Fruit fly (Drosophila melanogaster) whole organism, embryonic: Measurements from ENCODE around the gene CG34256.
A peak's percentile ranks its signal among the peaks of the same experiment; 100 is the strongest.

Experiments
- CG10321 ChIP-seq: fragments of 200-800 bp; sonication (Bioruptor generic); IDR thresholded peaks from 2 replicates; pipeline ENCODE4 v1.3.6; 2022; ENCODE audit warnings: missing biosample characterization, missing genetic modification characterization
- CG10431 ChIP-seq: fragments of 200-800 bp; sonication (Bioruptor generic); optimal IDR thresholded peaks from 3 replicates; lab custom pipeline; 2018; ENCODE audit warnings: missing biosample characterization, mild to moderate bottlenecking, missing genetic modification characterization
- CG10654 ChIP-seq: fragments of 200-800 bp; sonication (Bioruptor generic); optimal IDR thresholded peaks from 2 replicates; lab custom pipeline; 2016; ENCODE audit warnings: missing biosample characterization, missing genetic modification characterization
- CG11093 ChIP-seq: fragments of 200-800 bp; sonication (Bioruptor generic); IDR thresholded peaks from 3 replicates; pipeline ENCODE4 v1.3.6; 2022; ENCODE audit warnings: missing biosample characterization, missing genetic modification characterization
- CG11456 ChIP-seq: fragments of 200-800 bp; sonication (Bioruptor generic); IDR thresholded peaks from 3 replicates; pipeline ENCODE4 v1.3.6; 2022; ENCODE audit warnings: missing biosample characterization, missing genetic modification characterization
- CG14710 ChIP-seq: fragments of 200-800 bp; sonication (Bioruptor generic); optimal IDR thresholded peaks from 3 replicates; lab custom pipeline; 2019; ENCODE audit warnings: missing biosample characterization, mild to moderate bottlenecking, missing genetic modification characterization, moderate library complexity
- CG15011 ChIP-seq: fragments of 200-800 bp; sonication (Bioruptor generic); optimal IDR thresholded peaks from 3 replicates; lab custom pipeline; 2018; ENCODE audit warnings: missing biosample characterization, mild to moderate bottlenecking, missing genetic modification characterization
- CG1603 ChIP-seq: fragments of 200-800 bp; sonication (Bioruptor generic); optimal IDR thresholded peaks from 2 replicates; lab custom pipeline; 2019; ENCODE audit warnings: missing biosample characterization, mild to moderate bottlenecking, missing genetic modification characterization, moderate library complexity
- CG16779 ChIP-seq: fragments of 200-800 bp; sonication (Bioruptor generic); IDR thresholded peaks from 2 replicates; pipeline ENCODE4 v1.3.6; 2022; ENCODE audit warnings: missing biosample characterization, missing genetic modification characterization
- CG17612 ChIP-seq: fragments of 200-800 bp; sonication (Bioruptor generic); IDR thresholded peaks from 2 replicates; pipeline ENCODE4 v1.3.6; 2022; ENCODE audit warnings: missing biosample characterization, missing genetic modification characterization
- CG17802 ChIP-seq: fragments of 200-800 bp; sonication (Bioruptor generic); optimal IDR thresholded peaks from 2 replicates; lab custom pipeline; 2018; ENCODE audit warnings: missing biosample characterization, mild to moderate bottlenecking, missing genetic modification characterization, moderate library complexity
- CG1832 ChIP-seq: fragments of 200-800 bp; sonication (Bioruptor generic); optimal IDR thresholded peaks from 2 replicates; lab custom pipeline; 2017; ENCODE audit warnings: missing biosample characterization, mild to moderate bottlenecking, missing genetic modification characterization, inconsistent platforms
- CG31388 ChIP-seq: fragments of 200-800 bp; sonication (Bioruptor generic); optimal IDR thresholded peaks from 2 replicates; lab custom pipeline; 2016; ENCODE audit warnings: missing biosample characterization, missing genetic modification characterization
- CG32532 ChIP-seq: fragments of 200-800 bp; sonication (Bioruptor generic); IDR thresholded peaks from 2 replicates; pipeline ENCODE4 v1.3.6; 2022; ENCODE audit warnings: missing biosample characterization, missing genetic modification characterization
- CTCF ChIP-seq: fragments of 200-800 bp; sonication (Bioruptor generic); optimal IDR thresholded peaks from 2 replicates; lab custom pipeline; 2017; ENCODE audit warnings: missing biosample characterization, mild to moderate bottlenecking, missing genetic modification characterization, moderate library complexity
- Chrac-16 ChIP-seq: fragments of 200-800 bp; sonication (Bioruptor generic); optimal IDR thresholded peaks from 3 replicates; lab custom pipeline; 2016; ENCODE audit warnings: missing biosample characterization, missing genetic modification characterization
- Drgx ChIP-seq: fragments of 200-800 bp; sonication (Bioruptor generic); IDR thresholded peaks from 2 replicates; pipeline ENCODE4 v1.3.6; 2022; ENCODE audit warnings: missing biosample characterization, missing genetic modification characterization
- Ets97D ChIP-seq: fragments of 200-800 bp; sonication (Bioruptor generic); optimal IDR thresholded peaks from 3 replicates; lab custom pipeline; 2016; ENCODE audit warnings: missing biosample characterization, missing genetic modification characterization
- HLH4C ChIP-seq: fragments of 200-800 bp; sonication (Bioruptor generic); IDR thresholded peaks from 3 replicates; pipeline ENCODE4 v1.3.6; 2022; ENCODE audit warnings: missing biosample characterization, missing genetic modification characterization; ENCODE audit not compliant: partially characterized antibody
- HmgD ChIP-seq: fragments of 200-800 bp; sonication (Bioruptor generic); optimal IDR thresholded peaks from 3 replicates; lab custom pipeline; 2016; ENCODE audit warnings: missing biosample characterization, missing genetic modification characterization
- Hsf ChIP-seq: fragments of 200-800 bp; sonication (Bioruptor generic); optimal IDR thresholded peaks from 3 replicates; lab custom pipeline; 2016; ENCODE audit warnings: missing biosample characterization, missing genetic modification characterization
- Jarid2 ChIP-seq: fragments of 200-800 bp; sonication (Bioruptor generic); optimal IDR thresholded peaks from 3 replicates; lab custom pipeline; 2017; ENCODE audit warnings: mild to moderate bottlenecking, missing biosample characterization, missing genetic modification reagents, missing genetic modification characterization
- Med ChIP-seq: fragments of 200-800 bp; sonication (Bioruptor generic); peaks from one replicate; lab custom pipeline; 2016; ENCODE audit warnings: missing biosample characterization, missing genetic modification characterization, mild to moderate bottlenecking, inconsistent platforms, moderate library complexity
- NC2β ChIP-seq: fragments of 200-800 bp; sonication (Bioruptor generic); optimal IDR thresholded peaks from 2 replicates; lab custom pipeline; 2016; ENCODE audit warnings: missing biosample characterization, missing genetic modification characterization
- Nf-YA ChIP-seq: fragments of 200-800 bp; sonication (Bioruptor generic); IDR thresholded peaks from 2 replicates; pipeline ENCODE4 v1.3.6; 2022; ENCODE audit warnings: missing biosample characterization, missing genetic modification characterization
- NfI ChIP-seq: fragments of 200-800 bp; sonication (Bioruptor generic); optimal IDR thresholded peaks from 3 replicates; lab custom pipeline; 2018; ENCODE audit warnings: missing biosample characterization, mild to moderate bottlenecking, missing genetic modification characterization, moderate library complexity
- Pdp1 ChIP-seq, 2 experiments: fragments of 200-800 bp; sonication (Bioruptor generic); optimal IDR thresholded peaks; 3 replicates each; lab custom pipeline; 2016; ENCODE audit warnings: missing biosample characterization in 2 of 2, missing genetic modification characterization in 2 of 2, mild to moderate bottlenecking in 1 of 2, moderate library complexity in 1 of 2
- Side ChIP-seq: fragments of 200-800 bp; sonication (Bioruptor generic); optimal IDR thresholded peaks from 2 replicates; lab custom pipeline; 2016; ENCODE audit warnings: missing biosample characterization, missing genetic modification characterization
- Trl ChIP-seq, 3 experiments: fragments of >200 bp in 2 of 3; fragments of 200-800 bp in 1 of 3; sonication (Bioruptor generic) in 1 of 3; optimal IDR thresholded peaks; 2 replicates in 1 of 3; 3 replicates in 2 of 3; lab custom pipeline; 2016 to 2017; ENCODE audit warnings: missing biosample characterization in 1 of 3, missing genetic modification characterization in 1 of 3
- Vsx1 ChIP-seq: fragments of 200-800 bp; sonication (Bioruptor generic); optimal IDR thresholded peaks from 2 replicates; lab custom pipeline; 2017; ENCODE audit warnings: missing biosample characterization, mild to moderate bottlenecking, missing genetic modification characterization, missing genetic modification reagents
- amos ChIP-seq: fragments of 200-800 bp; sonication (Bioruptor generic); IDR thresholded peaks from 2 replicates; pipeline ENCODE4 v1.3.6; 2022; ENCODE audit warnings: missing biosample characterization, missing genetic modification characterization; ENCODE audit not compliant: partially characterized antibody
- bcd ChIP-seq: fragments of 200-800 bp; sonication (Bioruptor generic); optimal IDR thresholded peaks from 2 replicates; lab custom pipeline; 2017; ENCODE audit warnings: missing biosample characterization, mild to moderate bottlenecking, missing genetic modification characterization
- crol ChIP-seq: fragments of 200-800 bp; sonication (Bioruptor generic); IDR thresholded peaks from 2 replicates; pipeline ENCODE4 v1.3.6; 2022; ENCODE audit warnings: missing biosample characterization, missing genetic modification characterization
- disco-r ChIP-seq: fragments of 200-800 bp; sonication (Bioruptor generic); optimal IDR thresholded peaks from 2 replicates; lab custom pipeline; 2016; ENCODE audit warnings: missing biosample characterization, missing genetic modification characterization
- dysf ChIP-seq: fragments of 200-800 bp; sonication (Bioruptor generic); IDR thresholded peaks from 3 replicates; pipeline ENCODE4 v1.3.6; 2022; ENCODE audit warnings: missing biosample characterization, missing genetic modification characterization
- gt ChIP-seq: fragments of 200-800 bp; sonication (Bioruptor generic); IDR thresholded peaks from 2 replicates; pipeline ENCODE4 v1.3.6; 2022; ENCODE audit warnings: missing biosample characterization, missing genetic modification characterization
- ind ChIP-seq: fragments of 200-800 bp; sonication (Bioruptor generic); optimal IDR thresholded peaks from 3 replicates; lab custom pipeline; 2016; ENCODE audit warnings: missing biosample characterization, missing genetic modification characterization
- kah ChIP-seq: fragments of 200-800 bp; sonication (Bioruptor generic); optimal IDR thresholded peaks from 2 replicates; lab custom pipeline; 2018; ENCODE audit warnings: missing biosample characterization, mild to moderate bottlenecking, missing genetic modification characterization
- ken ChIP-seq: fragments of 200-800 bp; sonication (Bioruptor generic); IDR thresholded peaks from 3 replicates; pipeline ENCODE4 v1.3.6; 2022; ENCODE audit warnings: missing biosample characterization, missing genetic modification characterization
- lab ChIP-seq: fragments of 200-800 bp; sonication (Bioruptor generic); optimal IDR thresholded peaks from 3 replicates; lab custom pipeline; 2017; ENCODE audit warnings: missing biosample characterization, missing genetic modification characterization, mild to moderate bottlenecking, moderate library complexity, missing genetic modification reagents
- mam ChIP-seq: fragments of 200-800 bp; sonication (Bioruptor generic); optimal IDR thresholded peaks from 3 replicates; lab custom pipeline; 2016; ENCODE audit warnings: missing biosample characterization, missing genetic modification characterization
- nerfin-2 ChIP-seq: fragments of 200-800 bp; sonication (Bioruptor generic); IDR thresholded peaks from 2 replicates; pipeline ENCODE4 v1.3.6; 2022; ENCODE audit warnings: missing biosample characterization, missing genetic modification characterization; ENCODE audit not compliant: partially characterized antibody
- onecut ChIP-seq: fragments of 200-800 bp; sonication (Bioruptor generic); IDR thresholded peaks from 2 replicates; pipeline ENCODE4 v1.3.6; 2022; ENCODE audit warnings: missing biosample characterization, missing genetic modification characterization
- otp ChIP-seq: fragments of 200-800 bp; sonication (Bioruptor generic); IDR thresholded peaks from 3 replicates; pipeline ENCODE4, ENCODE4 v1.3.6; 2022; ENCODE audit warnings: missing biosample characterization, missing genetic modification characterization
- pan ChIP-seq, 4 experiments: fragments of >200 bp in 3 of 4; fragments of 200-800 bp in 1 of 4; sonication (Bioruptor generic) in 1 of 4; optimal IDR thresholded peaks in 3 of 4; IDR thresholded peaks in 1 of 4; 2 replicates each; pipeline versions ENCODE4 v1.3.6 to Lab custom; 2017 to 2022; ENCODE audit warnings: missing biosample characterization in 2 of 4, missing genetic modification characterization in 2 of 4, mixed read lengths in 1 of 4
- peb ChIP-seq: fragments of 200-800 bp; sonication (Bioruptor generic); IDR thresholded peaks from 2 replicates; pipeline ENCODE4 v1.3.6; 2022; ENCODE audit warnings: missing biosample characterization, missing genetic modification characterization
- psq ChIP-seq: fragments of 200-800 bp; sonication (Bioruptor generic); optimal IDR thresholded peaks from 2 replicates; lab custom pipeline; 2017; ENCODE audit warnings: missing biosample characterization, missing genetic modification characterization
- stc ChIP-seq: fragments of 200-800 bp; sonication (Bioruptor generic); IDR thresholded peaks from 2 replicates; pipeline ENCODE4 v1.3.6; 2022; ENCODE audit warnings: missing biosample characterization, missing genetic modification characterization
- trem ChIP-seq: fragments of 200-800 bp; optimal IDR thresholded peaks from 3 replicates; lab custom pipeline; 2019; ENCODE audit warnings: missing biosample characterization, mild to moderate bottlenecking, missing genetic modification characterization, moderate library complexity
- yki ChIP-seq: fragments of >200 bp; optimal IDR thresholded peaks from 3 replicates; lab custom pipeline; 2018
- z ChIP-seq: fragments of 200-800 bp; sonication (Bioruptor generic); IDR thresholded peaks from 3 replicates; pipeline ENCODE4 v1.3.6; 2022; ENCODE audit warnings: missing biosample characterization, missing genetic modification characterization

The CG34256 gene

DNA sequence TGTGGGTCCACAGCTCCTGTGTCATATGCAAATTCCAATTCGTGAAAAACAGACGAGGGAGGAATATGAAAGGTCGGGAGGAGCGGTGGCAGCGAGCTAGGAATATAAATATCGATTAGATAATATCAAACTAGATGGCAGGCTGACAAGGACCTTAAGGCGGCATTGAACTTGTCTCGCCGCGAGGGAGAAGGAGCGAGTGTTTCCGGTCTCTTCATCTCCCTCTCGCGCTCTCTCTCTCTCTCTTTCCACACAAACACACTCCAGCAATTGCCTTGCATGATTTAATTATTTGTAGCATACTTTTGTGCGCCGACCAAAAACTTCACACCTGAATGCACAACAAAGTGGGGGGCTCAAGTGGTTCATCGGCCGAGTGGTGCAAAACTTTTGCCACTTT, 42.7 kb downstream of the CG34256 start:
- TF ChIP-seq pan (optimal IDR thresholded peaks at IDR 0.05; lab: Kevin White, UChicago) (no peak), pan (GFP tag; optimal IDR thresholded peaks at IDR 0.05 in 1 of 2, IDR thresholded peaks at IDR 0.05 in 1 of 2) (peak in 1 of 2 experiments; percentile 26), CG17802 (no peak), kah (GFP tag; lab: Kevin White, UChicago) (no peak), Vsx1 (no peak), psq (GFP tag; lab: Kevin White, UChicago) (no peak), Chrac-16 (GFP tag; lab: Kevin White, UChicago) (no peak), Drgx (GFP tag; lab: Robert Waterston, UW) (no peak; the same call in 1 of the 2 replicates), CG16779 (GFP tag; lab: Robert Waterston, UW) (no peak), CG1603 (tag; lab: Kevin White, UChicago) (peak; percentile 19), CG31388 (GFP tag; lab: Kevin White, UChicago) (no peak), Hsf (GFP tag; lab: Kevin White, UChicago) (peak; percentile 0), CG32532 (GFP tag; lab: Robert Waterston, UW) (peak; percentile 31; the same call in 1 of the 2 replicates), gt (no peak), z (0 out of 3 replicates have a peak, but pooled peaks have one; percentile 17), CG17612 (no peak), HmgD (GFP tag; lab: Kevin White, UChicago) (no peak), Pdp1 (GFP tag; optimal IDR thresholded peaks at IDR 0.05; lab: Kevin White, UChicago) (no peak), dysf (GFP tag; lab: Robert Waterston, UW) (0 out of 3 replicates have a peak, but pooled peaks have one; percentile 25), NfI (GFP tag; lab: Kevin White, UChicago) (peak; percentile 4), ind (GFP tag; lab: Kevin White, UChicago) (no peak), Jarid2 (GFP tag; lab: Kevin White, UChicago) (peak; percentile 2), bcd (GFP tag; lab: Kevin White, UChicago) (peak; percentile 11), Ets97D (GFP tag; lab: Kevin White, UChicago) (peak; percentile 81), mam (no peak), stc (GFP tag; lab: Robert Waterston, UW) (0 out of 2 replicates have a peak, but pooled peaks have one; percentile 28), yki (lab: Kevin White, UChicago) (no peak), CG1832 (GFP tag; lab: Kevin White, UChicago) (peak; percentile 70), Trl (optimal IDR thresholded peaks at IDR 0.05; lab: Kevin White, UChicago) (peak; percentile 43 to 55), Trl (GFP tag; optimal IDR thresholded peaks at IDR 0.05; lab: Kevin White, UChicago) (no peak), CG10654 (GFP tag; lab: Kevin White, UChicago) (no peak), CG10321 (GFP tag; lab: Robert Waterston, UW) (peak; percentile 54; the same call in 1 of the 2 replicates), otp (GFP tag; lab: Robert Waterston, UW) (0 out of 3 replicates have a peak, but pooled peaks have one; percentile 24), Med (GFP tag; lab: Kevin White, UChicago) (no peak), CG15011 (GFP tag; lab: Kevin White, UChicago) (no peak), lab (GFP tag; lab: Kevin White, UChicago) (peak; percentile 30), peb (GFP tag; lab: Robert Waterston, UW) (no peak), NC2β (GFP tag; lab: Kevin White, UChicago) (no peak), HLH4C (GFP tag; lab: Robert Waterston, UW) (no peak), CG14710 (tag; lab: Kevin White, UChicago) (no peak), Nf-YA (peak; percentile 20; the same call in 1 of the 2 replicates), CG11093 (GFP tag; lab: Robert Waterston, UW) (no peak), Side (GFP tag; lab: Kevin White, UChicago) (no peak), nerfin-2 (GFP tag; lab: Robert Waterston, UW) (no peak), disco-r (no peak), trem (tag; lab: Kevin White, UChicago) (no peak), CG10431 (GFP tag; lab: Kevin White, UChicago) (no peak), CG11456 (GFP tag; lab: Robert Waterston, UW) (0 out of 3 replicates have a peak, but pooled peaks have one; percentile 41), crol (GFP tag; lab: Robert Waterston, UW) (peak; percentile 28; the same call in 1 of the 2 replicates), CTCF (GFP tag; lab: Kevin White, UChicago) (peak; percentile 15), onecut (GFP tag; lab: Robert Waterston, UW) (peak; percentile 47), ken (GFP tag; lab: Robert Waterston, UW) (0 out of 3 replicates have a peak, but pooled peaks have one; percentile 8), amos (GFP tag; lab: Robert Waterston, UW) (no peak)
